Worm (Caenorhabditis elegans) whole organism, L4/young adult: ENCODE data around the gene ZK637.4.

ENCODE experiments used
- W03F9.2 ChIP-seq: fragments of 150-350 bp; optimal IDR thresholded peaks from 2 replicates; lab custom pipeline; 2014; ENCODE audit warnings: missing biosample characterization, missing genetic modification characterization
- dao-5 ChIP-seq: sonication (generic microtip); optimal IDR thresholded peaks from 2 replicates; lab custom pipeline; 2016; ENCODE audit warnings: missing genotype, missing genetic modification characterization, moderate library complexity, missing compliant biosample characterization
- him-1 ChIP-seq: sonication (generic microtip); optimal IDR thresholded peaks from 2 replicates; lab custom pipeline; 2016; ENCODE audit warnings: missing genotype, missing genetic modification reagents, missing genetic modification characterization, missing compliant biosample characterization

The ZK637.4 gene

ce11 chrIII:8929723-8930122, 36.2 kb downstream of the ZK637.4 start, which contains the start of gene arrd-15:
Gene arrd-15 (plus strand): TSS chrIII:8930023.
- TF ChIP-seq W03F9.2 (no peak), dao-5 (no peak), him-1 (tag; lab: Kevin White, UChicago) (no peak)

- no peak for TF ChIP-seq W03F9.2
- no peak for TF ChIP-seq dao-5
- no peak for TF ChIP-seq him-1 (tag; lab: Kevin White, UChicago)
These were observed 40.1 kb downstream of the ZK637.4 start for ce11 chrIII:8933696-8934095.

DNA sequence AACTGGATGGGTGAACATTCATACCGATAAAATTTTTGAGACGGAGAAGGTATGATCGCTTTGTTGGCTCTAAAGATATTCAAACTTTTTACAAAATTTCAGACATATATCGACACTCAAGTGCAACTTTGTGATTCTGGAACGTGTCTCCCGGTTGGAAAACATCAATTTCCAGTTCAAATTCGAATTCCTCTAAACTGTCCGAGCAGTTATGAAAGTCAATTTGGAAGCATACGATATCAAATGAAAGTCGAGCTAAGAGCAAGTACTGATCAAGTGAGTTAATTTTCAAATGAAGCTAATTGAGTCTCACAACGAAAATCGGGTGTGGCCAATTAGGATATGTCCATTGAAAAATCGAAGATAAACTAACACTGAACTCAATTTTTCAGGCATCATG, 40.8 kb downstream of the ZK637.4 start:
- TF ChIP-seq him-1 (tag; lab: Kevin White, UChicago) (no peak), W03F9.2 (no peak), dao-5 (no peak)

DNA sequence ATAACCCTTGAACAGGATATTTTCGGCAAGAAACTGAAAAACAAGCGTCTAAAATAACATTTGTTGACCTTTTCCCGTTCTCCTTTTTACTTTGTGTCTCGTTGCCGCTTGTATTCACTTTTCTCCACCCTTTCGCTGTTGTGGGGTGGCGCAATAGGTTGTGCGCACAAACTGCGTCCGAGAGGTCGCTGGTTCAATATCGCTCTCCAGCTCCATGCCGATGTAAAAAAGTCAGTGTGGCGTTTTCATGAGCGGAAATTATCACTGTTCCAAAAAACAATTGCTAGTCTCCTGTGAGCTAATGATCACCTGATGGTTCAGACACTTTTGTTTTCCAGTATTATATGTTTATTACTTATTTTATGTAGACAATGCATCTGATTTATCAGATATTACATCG, 44.0 kb downstream of the ZK637.4 start:
- TF ChIP-seq him-1 (tag; lab: Kevin White, UChicago): peak; percentile 92
- TF ChIP-seq W03F9.2: peak; percentile 31
- peak; percentile 4 for TF ChIP-seq dao-5
